Fruit fly (Drosophila melanogaster) whole organism, embryonic: ENCODE data around the gene Taf10.

Source experiments
- Adf1 ChIP-seq: fragments of 200-800 bp; sonication (Bioruptor generic); IDR thresholded peaks from 2 replicates; pipeline ENCODE4 v1.3.6; 2022; ENCODE audit warnings: missing biosample characterization, missing genetic modification characterization
- Aef1 ChIP-seq: fragments of 200-800 bp; sonication (Bioruptor generic); IDR thresholded peaks from 3 replicates; pipeline ENCODE4 v1.3.6; 2022; ENCODE audit warnings: missing biosample characterization, missing genetic modification characterization
- Atf3 ChIP-seq: fragments of 200-800 bp; sonication (Bioruptor generic); optimal IDR thresholded peaks from 3 replicates; lab custom pipeline; 2016; ENCODE audit warnings: missing biosample characterization, missing genetic modification characterization
- B-H2 ChIP-seq: fragments of 200-800 bp; sonication (Bioruptor generic); optimal IDR thresholded peaks from 2 replicates; lab custom pipeline; 2018; ENCODE audit warnings: missing biosample characterization, mild to moderate bottlenecking, missing genetic modification characterization
- C15 ChIP-seq: fragments of 200-800 bp; sonication (Bioruptor generic); IDR thresholded peaks from 3 replicates; pipeline ENCODE4 v1.3.6; 2022; ENCODE audit warnings: missing biosample characterization, missing genetic modification characterization
- CG10267 ChIP-seq: fragments of 200-800 bp; sonication (Bioruptor generic); optimal IDR thresholded peaks from 2 replicates; lab custom pipeline; 2018; ENCODE audit warnings: missing biosample characterization, mild to moderate bottlenecking, missing genetic modification characterization, moderate library complexity
- CG11696 ChIP-seq: fragments of 200-800 bp; sonication (Bioruptor generic); IDR thresholded peaks from 2 replicates; pipeline ENCODE4 v1.3.6; 2022; ENCODE audit warnings: missing biosample characterization, missing genetic modification characterization
- CG12071 ChIP-seq: fragments of 200-800 bp; sonication (Bioruptor generic); optimal IDR thresholded peaks from 3 replicates; lab custom pipeline; 2018; ENCODE audit warnings: missing biosample characterization, mild to moderate bottlenecking, missing genetic modification characterization
- CG12155 ChIP-seq: fragments of 200-800 bp; sonication (Bioruptor generic); optimal IDR thresholded peaks from 3 replicates; lab custom pipeline; 2016; ENCODE audit warnings: missing biosample characterization, missing genetic modification characterization
- CG1233 ChIP-seq: fragments of 200-800 bp; sonication (Bioruptor generic); optimal IDR thresholded peaks from 4 replicates; lab custom pipeline; 2018; ENCODE audit warnings: missing biosample characterization, mild to moderate bottlenecking, missing genetic modification characterization
- CG14667 ChIP-seq: fragments of 200-800 bp; sonication (Bioruptor generic); IDR thresholded peaks from 2 replicates; pipeline ENCODE4 v1.3.6; 2022; ENCODE audit warnings: missing biosample characterization, missing genetic modification characterization
- CG15073 ChIP-seq: fragments of 200-800 bp; sonication (Bioruptor generic); optimal IDR thresholded peaks from 2 replicates; lab custom pipeline; 2016; ENCODE audit warnings: missing biosample characterization, missing genetic modification characterization
- CG15514 ChIP-seq: fragments of 200-800 bp; sonication (Bioruptor generic); optimal IDR thresholded peaks from 3 replicates; lab custom pipeline; 2017; ENCODE audit warnings: missing biosample characterization, missing genetic modification characterization, mild to moderate bottlenecking, moderate library complexity, missing genetic modification reagents
- CG17186 ChIP-seq: fragments of 200-800 bp; sonication (Bioruptor generic); optimal IDR thresholded peaks from 3 replicates; lab custom pipeline; 2017; ENCODE audit warnings: missing biosample characterization, missing genetic modification reagents, missing genetic modification characterization
- CG1792 ChIP-seq: fragments of 200-800 bp; sonication (Bioruptor generic); optimal IDR thresholded peaks from 2 replicates; lab custom pipeline; 2016; ENCODE audit warnings: missing biosample characterization, missing genetic modification characterization
- CG18262 ChIP-seq: fragments of 200-800 bp; optimal IDR thresholded peaks from 3 replicates; lab custom pipeline; 2019; ENCODE audit warnings: missing biosample characterization, mild to moderate bottlenecking, missing genetic modification characterization, moderate library complexity
- CG18476 ChIP-seq: fragments of 200-800 bp; sonication (Bioruptor generic); optimal IDR thresholded peaks from 2 replicates; lab custom pipeline; 2016; ENCODE audit warnings: missing biosample characterization, mild to moderate bottlenecking, missing genetic modification characterization
- CG18619 ChIP-seq: fragments of 200-800 bp; sonication (Bioruptor generic); optimal IDR thresholded peaks from 3 replicates; lab custom pipeline; 2017; ENCODE audit warnings: missing biosample characterization, mild to moderate bottlenecking, missing genetic modification characterization
- CG2875 ChIP-seq: fragments of 200-800 bp; sonication (Bioruptor generic); optimal IDR thresholded peaks from 2 replicates; lab custom pipeline; 2017; ENCODE audit warnings: missing biosample characterization, mild to moderate bottlenecking, missing genetic modification characterization, missing genetic modification reagents
- CG3726 ChIP-seq: fragments of 200-800 bp; sonication (Bioruptor generic); IDR thresholded peaks from 3 replicates; pipeline ENCODE4, ENCODE4 v1.3.6; 2022; ENCODE audit warnings: missing biosample characterization, missing genetic modification characterization
- CG6765 ChIP-seq: fragments of 200-800 bp; sonication (Bioruptor generic); optimal IDR thresholded peaks from 3 replicates; lab custom pipeline; 2017; ENCODE audit warnings: missing biosample characterization, mild to moderate bottlenecking, missing genetic modification characterization
- CG7745 ChIP-seq: fragments of 200-800 bp; sonication (Bioruptor generic); optimal IDR thresholded peaks from 2 replicates; lab custom pipeline; 2018; ENCODE audit warnings: missing biosample characterization, mild to moderate bottlenecking, missing genetic modification characterization, moderate library complexity
- CG7786 ChIP-seq: fragments of 200-800 bp; sonication (Bioruptor generic); optimal IDR thresholded peaks from 2 replicates; lab custom pipeline; 2016; ENCODE audit warnings: missing biosample characterization, missing genetic modification characterization
- D19A ChIP-seq: fragments of 200-800 bp; optimal IDR thresholded peaks from 3 replicates; lab custom pipeline; 2019; ENCODE audit warnings: missing biosample characterization, mild to moderate bottlenecking, missing genetic modification characterization, moderate library complexity
- Dbx ChIP-seq: fragments of 200-800 bp; sonication (Bioruptor generic); IDR thresholded peaks from 3 replicates; pipeline ENCODE4 v1.3.6; 2022; ENCODE audit warnings: missing biosample characterization, missing genetic modification characterization
- E2f1 ChIP-seq: fragments of 200-800 bp; sonication (Bioruptor generic); IDR thresholded peaks from 2 replicates; pipeline ENCODE4 v1.3.6; 2022; ENCODE audit warnings: missing biosample characterization, missing genetic modification characterization
- HLHmδ ChIP-seq: fragments of 200-800 bp; sonication (Bioruptor generic); optimal IDR thresholded peaks from 2 replicates; lab custom pipeline; 2018; ENCODE audit warnings: missing biosample characterization, mild to moderate bottlenecking, missing genetic modification characterization, moderate library complexity
- Lhr ChIP-seq: fragments of 200-800 bp; sonication (Bioruptor generic); optimal IDR thresholded peaks from 3 replicates; lab custom pipeline; 2017; ENCODE audit warnings: mild to moderate bottlenecking, missing biosample characterization, missing genetic modification reagents, missing genetic modification characterization
- Max ChIP-seq: fragments of 200-800 bp; sonication (Bioruptor generic); optimal IDR thresholded peaks from 2 replicates; lab custom pipeline; 2016; ENCODE audit warnings: missing biosample characterization, mild to moderate bottlenecking, missing genetic modification characterization
- NC2α ChIP-seq: fragments of 200-800 bp; sonication (Bioruptor generic); optimal IDR thresholded peaks from 2 replicates; lab custom pipeline; 2016; ENCODE audit warnings: missing biosample characterization, missing genetic modification characterization
- Ravus ChIP-seq: fragments of 200-800 bp; sonication (Bioruptor generic); IDR thresholded peaks from 2 replicates; pipeline ENCODE4 v1.3.6; 2022; ENCODE audit warnings: missing biosample characterization, missing genetic modification characterization
- YL-1 ChIP-seq: fragments of 200-800 bp; sonication (Bioruptor generic); optimal IDR thresholded peaks from 3 replicates; lab custom pipeline; 2017; ENCODE audit warnings: missing biosample characterization, mild to moderate bottlenecking, missing genetic modification characterization
- abd-A ChIP-seq: fragments of 200-800 bp; sonication (Bioruptor generic); optimal IDR thresholded peaks from 3 replicates; lab custom pipeline; 2019; ENCODE audit warnings: missing biosample characterization, mild to moderate bottlenecking, missing genetic modification characterization, moderate library complexity
- ato ChIP-seq: fragments of 200-800 bp; sonication (Bioruptor generic); IDR thresholded peaks from 2 replicates; pipeline ENCODE4 v1.3.6; 2022; ENCODE audit warnings: missing biosample characterization, missing genetic modification characterization; ENCODE audit not compliant: partially characterized antibody
- chn ChIP-seq: fragments of 200-800 bp; sonication (Bioruptor generic); optimal IDR thresholded peaks from 2 replicates; lab custom pipeline; 2016; ENCODE audit warnings: missing biosample characterization, missing genetic modification characterization
- crol ChIP-seq: fragments of 200-800 bp; sonication (Bioruptor generic); IDR thresholded peaks from 2 replicates; pipeline ENCODE4 v1.3.6; 2022; ENCODE audit warnings: missing biosample characterization, missing genetic modification characterization
- crp ChIP-seq, 2 experiments: fragments of 200-800 bp; sonication (Bioruptor generic); optimal IDR thresholded peaks; 2 replicates in 1 of 2; 3 replicates in 1 of 2; lab custom pipeline; 2017; ENCODE audit warnings: missing biosample characterization in 2 of 2, missing genetic modification characterization in 2 of 2, mild to moderate bottlenecking in 1 of 2, moderate library complexity in 1 of 2
- fd96Cb ChIP-seq: fragments of 200-800 bp; sonication (Bioruptor generic); optimal IDR thresholded peaks from 2 replicates; lab custom pipeline; 2018; ENCODE audit warnings: missing biosample characterization, mild to moderate bottlenecking, missing genetic modification characterization, moderate library complexity
- fu2 ChIP-seq: fragments of 200-800 bp; sonication (Bioruptor generic); optimal IDR thresholded peaks from 2 replicates; lab custom pipeline; 2016; ENCODE audit warnings: missing biosample characterization, missing genetic modification characterization
- gsb ChIP-seq: fragments of 200-800 bp; sonication (Bioruptor generic); IDR thresholded peaks from 2 replicates; pipeline ENCODE4 v1.3.6; 2022; ENCODE audit warnings: missing biosample characterization, missing genetic modification characterization
- h ChIP-seq: fragments of >200 bp; optimal IDR thresholded peaks from 2 replicates; lab custom pipeline; 2017
- luna ChIP-seq: fragments of 200-800 bp; sonication (Bioruptor generic); optimal IDR thresholded peaks from 2 replicates; lab custom pipeline; 2016; ENCODE audit warnings: missing biosample characterization, missing genetic modification characterization
- maf-S ChIP-seq: fragments of 200-800 bp; sonication (Bioruptor generic); optimal IDR thresholded peaks from 2 replicates; lab custom pipeline; 2016; ENCODE audit warnings: missing biosample characterization, missing genetic modification characterization
- pan ChIP-seq, 4 experiments: fragments of >200 bp in 3 of 4; fragments of 200-800 bp in 1 of 4; sonication (Bioruptor generic) in 1 of 4; optimal IDR thresholded peaks in 3 of 4; IDR thresholded peaks in 1 of 4; 2 replicates each; pipeline versions ENCODE4 v1.3.6 to Lab custom; 2017 to 2022; ENCODE audit warnings: missing biosample characterization in 2 of 4, missing genetic modification characterization in 2 of 4, mixed read lengths in 1 of 4
- psq ChIP-seq: fragments of 200-800 bp; sonication (Bioruptor generic); optimal IDR thresholded peaks from 2 replicates; lab custom pipeline; 2017; ENCODE audit warnings: missing biosample characterization, missing genetic modification characterization
- sr ChIP-seq: fragments of 200-800 bp; sonication (Bioruptor generic); IDR thresholded peaks from 3 replicates; pipeline ENCODE4 v1.3.6; 2022; ENCODE audit warnings: missing biosample characterization, missing genetic modification characterization
- unc-4 ChIP-seq: fragments of 200-800 bp; sonication (Bioruptor generic); IDR thresholded peaks from 2 replicates; pipeline ENCODE4 v1.3.6; 2022; ENCODE audit warnings: missing biosample characterization, missing genetic modification characterization; ENCODE audit not compliant: partially characterized antibody
- zen2 ChIP-seq: fragments of 200-800 bp; sonication (Bioruptor generic); IDR thresholded peaks from 3 replicates; pipeline ENCODE4 v1.3.6; 2022; ENCODE audit warnings: missing biosample characterization, missing genetic modification characterization; ENCODE audit not compliant: partially characterized antibody

The Taf10 gene

DNA sequence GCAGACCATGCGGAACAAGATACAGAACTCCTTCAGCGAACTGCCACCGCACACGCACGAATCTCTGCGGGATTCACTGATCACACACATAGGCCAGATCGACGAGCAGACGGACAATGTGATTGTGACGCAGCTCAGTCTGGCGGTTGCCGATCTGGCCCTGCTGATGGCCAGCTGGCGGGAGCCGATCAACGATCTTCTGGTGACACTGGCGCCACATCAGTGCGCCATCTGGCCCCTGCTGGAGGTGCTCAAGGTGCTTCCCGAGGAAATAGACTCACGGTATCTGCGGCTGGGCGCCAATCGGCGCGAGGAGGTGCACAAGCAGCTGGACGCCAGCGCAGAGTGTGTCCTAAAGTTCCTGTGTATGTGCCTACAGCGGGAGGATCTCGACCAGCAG lies 7.4 kb upstream of the Taf10 start (continued):
- TF ChIP-seq fu2 (GFP tag; lab: Kevin White, UChicago) (no peak), CG7786 (no peak), pan (optimal IDR thresholded peaks at IDR 0.05; lab: Kevin White, UChicago) (no peak), pan (GFP tag; optimal IDR thresholded peaks at IDR 0.05 in 1 of 2, IDR thresholded peaks at IDR 0.05 in 1 of 2) (peak in 1 of 2 experiments; percentile 24), CG12071 (GFP tag; lab: Kevin White, UChicago) (no peak), Dbx (GFP tag; lab: Robert Waterston, UW) (no peak), crol (GFP tag; lab: Robert Waterston, UW) (no peak), CG1792 (GFP tag; lab: Kevin White, UChicago) (no peak), CG10267 (tag; lab: Kevin White, UChicago) (no peak), CG18619 (GFP tag; lab: Kevin White, UChicago) (no peak), fd96Cb (tag; lab: Kevin White, UChicago) (no peak), YL-1 (no peak), sr (GFP tag; lab: Robert Waterston, UW) (0 out of 3 replicates have a peak, but pooled peaks have one; percentile 12), abd-A (tag; lab: Kevin White, UChicago) (no peak), CG3726 (GFP tag; lab: Robert Waterston, UW) (0 out of 3 replicates have a peak, but pooled peaks have one; percentile 54), zen2 (GFP tag; lab: Robert Waterston, UW) (0 out of 3 replicates have a peak, but pooled peaks have one; percentile 12)

DNA sequence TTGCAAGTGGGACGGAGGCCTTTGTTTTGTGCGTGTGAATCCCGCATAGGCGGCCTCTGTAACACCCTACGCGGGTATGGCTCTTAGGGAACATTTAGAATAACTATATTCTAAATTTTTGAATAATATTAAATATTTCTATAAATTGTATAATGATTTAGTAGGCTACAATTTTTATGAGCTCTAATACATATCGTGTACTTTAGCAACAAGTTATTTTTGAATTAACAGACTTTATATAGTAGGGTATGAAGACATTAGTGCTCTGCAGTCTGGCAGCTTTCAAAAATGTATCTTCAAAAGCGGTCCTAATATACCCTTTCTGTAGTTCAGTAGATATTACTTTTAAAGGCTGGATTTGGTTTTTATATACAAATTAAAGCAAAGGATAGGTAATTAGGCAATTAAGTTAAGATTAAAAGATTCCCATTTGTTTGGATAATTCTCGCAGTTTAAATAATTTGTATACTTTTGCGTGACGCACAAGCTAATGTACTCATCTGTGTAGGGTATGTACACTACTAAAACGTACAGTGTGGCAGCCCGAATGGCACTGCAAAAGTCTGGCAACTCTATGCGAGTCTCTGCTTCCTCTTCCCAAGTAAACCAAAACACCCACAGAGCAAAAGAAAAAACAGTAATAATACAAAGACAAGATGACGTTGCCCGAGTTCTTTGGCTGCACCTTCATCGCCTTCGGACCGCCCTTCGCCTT lies 1.9 kb upstream of the Taf10 start, which contains the start of the genes Snx21 and aph-1:
Snx21 (minus strand) TSS at position 7 of the 715 bp plus-strand sequence.
aph-1 (plus strand) TSS at position 575 of the 715 bp plus-strand sequence.
- TF ChIP-seq chn (GFP tag; lab: Kevin White, UChicago): peak; percentile 89
- TF ChIP-seq Max (GFP tag; lab: Kevin White, UChicago): peak; percentile 91
- TF ChIP-seq C15 (GFP tag; lab: Robert Waterston, UW): peak; percentile 62; the same call in 2 of the 3 replicates
- TF ChIP-seq CG1233 (GFP tag; lab: Kevin White, UChicago): peak; percentile 84
- TF ChIP-seq ato (GFP tag; lab: Robert Waterston, UW): no peak
- peak; percentile 76 for TF ChIP-seq luna
- peak; percentile 86 for TF ChIP-seq Atf3
- TF ChIP-seq NC2α (GFP tag; lab: Kevin White, UChicago): peak; percentile 79
- no peak for TF ChIP-seq CG7745 (tag; lab: Kevin White, UChicago)
- peak; percentile 77 for TF ChIP-seq psq (GFP tag; lab: Kevin White, UChicago)
- peak; percentile 100 for TF ChIP-seq D19A (tag; lab: Kevin White, UChicago)
- TF ChIP-seq B-H2 (GFP tag; lab: Kevin White, UChicago): peak; percentile 92
- peak; percentile 89 for TF ChIP-seq E2f1 (GFP tag; lab: Robert Waterston, UW)
- peak; percentile 72 for TF ChIP-seq CG6765
- no peak for TF ChIP-seq unc-4 (GFP tag; lab: Robert Waterston, UW)
- TF ChIP-seq Lhr: peak; percentile 50
- peak; percentile 77 for TF ChIP-seq CG14667 (GFP tag; lab: Robert Waterston, UW)
- TF ChIP-seq CG12155 (GFP tag; lab: Kevin White, UChicago): peak; percentile 84
- TF ChIP-seq Adf1 (GFP tag; lab: Robert Waterston, UW): peak; percentile 74
- TF ChIP-seq CG17186 (GFP tag; lab: Kevin White, UChicago): peak; percentile 54
- TF ChIP-seq h: no peak
- TF ChIP-seq CG11696: no peak; the same call in 1 of the 2 replicates
- peak in 1 of 2 experiments; percentile 54 for TF ChIP-seq crp (GFP tag; optimal IDR thresholded peaks at IDR 0.05; lab: Kevin White, UChicago)
- peak; percentile 81 for TF ChIP-seq CG2875 (GFP tag; lab: Kevin White, UChicago)
- TF ChIP-seq gsb (GFP tag; lab: Robert Waterston, UW): no peak; the same call in 1 of the 2 replicates
- TF ChIP-seq HLHmδ (GFP tag; lab: Kevin White, UChicago): peak; percentile 20
- TF ChIP-seq Ravus (GFP tag; lab: Robert Waterston, UW): peak; percentile 65
- peak; percentile 84 for TF ChIP-seq CG15514 (GFP tag; lab: Kevin White, UChicago)
- peak; percentile 89 for TF ChIP-seq maf-S (GFP tag; lab: Kevin White, UChicago)
- peak; percentile 86 for TF ChIP-seq CG18476 (GFP tag; lab: Kevin White, UChicago)
- TF ChIP-seq CG15073 (GFP tag; lab: Kevin White, UChicago): peak; percentile 64
- TF ChIP-seq Aef1: peak; percentile 88
- TF ChIP-seq CG18262: peak; percentile 93
